Fruit fly (Drosophila melanogaster) whole organism, prepupa: ENCODE data around the gene CG1979.

Experiments
- CG10631 ChIP-seq: fragments of 200-800 bp; sonication (Bioruptor generic); optimal IDR thresholded peaks from 2 replicates; lab custom pipeline; 2016; ENCODE audit warnings: missing biosample characterization, missing genetic modification characterization
- CG10669 ChIP-seq: fragments of 200-800 bp; sonication (Bioruptor generic); optimal IDR thresholded peaks from 3 replicates; lab custom pipeline; 2018; ENCODE audit warnings: missing biosample characterization, mild to moderate bottlenecking, missing genetic modification characterization, moderate library complexity
- CG11294 ChIP-seq: fragments of 200-800 bp; sonication (Bioruptor generic); IDR thresholded peaks from 2 replicates; pipeline ENCODE4 v1.3.6; 2022; ENCODE audit warnings: missing biosample characterization, missing genetic modification characterization
- CG11762 ChIP-seq: fragments of 200-800 bp; sonication (Bioruptor generic); optimal IDR thresholded peaks from 3 replicates; lab custom pipeline; 2016; ENCODE audit warnings: missing biosample characterization, missing genetic modification characterization; ENCODE audit not compliant: insufficient read depth
- CG11902 ChIP-seq: fragments of 200-800 bp; sonication (Bioruptor generic); optimal IDR thresholded peaks from 3 replicates; lab custom pipeline; 2016; ENCODE audit warnings: missing biosample characterization, missing genetic modification characterization
- CG15336 ChIP-seq: fragments of 200-800 bp; sonication (Bioruptor generic); IDR thresholded peaks from 2 replicates; pipeline ENCODE4 v1.3.6; 2022; ENCODE audit warnings: missing biosample characterization, missing genetic modification characterization
- CG16779 ChIP-seq: fragments of 200-800 bp; sonication (Bioruptor generic); optimal IDR thresholded peaks from 3 replicates; lab custom pipeline; 2017; ENCODE audit warnings: missing biosample characterization, mild to moderate bottlenecking, missing genetic modification characterization
- CG3032 ChIP-seq: fragments of 200-800 bp; optimal IDR thresholded peaks from 2 replicates; lab custom pipeline; 2019; ENCODE audit warnings: missing biosample characterization, mild to moderate bottlenecking, missing genetic modification characterization, moderate library complexity
- CG31627 ChIP-seq: fragments of 200-800 bp; sonication (Bioruptor generic); optimal IDR thresholded peaks from 3 replicates; lab custom pipeline; 2016; ENCODE audit warnings: missing biosample characterization, missing genetic modification characterization
- CG32006 ChIP-seq: fragments of 200-800 bp; sonication (Bioruptor generic); optimal IDR thresholded peaks from 3 replicates; lab custom pipeline; 2017; ENCODE audit warnings: missing biosample characterization, mild to moderate bottlenecking, missing genetic modification characterization
- CG34406 ChIP-seq: fragments of 200-800 bp; sonication (Bioruptor generic); optimal IDR thresholded peaks from 3 replicates; lab custom pipeline; 2016; ENCODE audit warnings: missing biosample characterization, missing genetic modification characterization
- CG3919 ChIP-seq: fragments of 200-800 bp; sonication (Bioruptor generic); optimal IDR thresholded peaks from 3 replicates; lab custom pipeline; 2016; ENCODE audit warnings: missing biosample characterization, missing genetic modification characterization
- CG6276 ChIP-seq: fragments of 200-800 bp; sonication (Bioruptor generic); optimal IDR thresholded peaks from 2 replicates; lab custom pipeline; 2017; ENCODE audit warnings: missing biosample characterization, mild to moderate bottlenecking, missing genetic modification characterization
- CG6792 ChIP-seq: fragments of 200-800 bp; sonication (Bioruptor generic); optimal IDR thresholded peaks from 3 replicates; lab custom pipeline; 2016; ENCODE audit warnings: missing biosample characterization, missing genetic modification characterization
- CG6808 ChIP-seq: fragments of 200-800 bp; sonication (Bioruptor generic); optimal IDR thresholded peaks from 3 replicates; lab custom pipeline; 2017; ENCODE audit warnings: missing biosample characterization, missing genetic modification characterization, mild to moderate bottlenecking, moderate library complexity, missing genetic modification reagents
- CG6854 ChIP-seq: fragments of 200-800 bp; sonication (Bioruptor generic); optimal IDR thresholded peaks from 2 replicates; lab custom pipeline; 2017; ENCODE audit warnings: missing biosample characterization, mild to moderate bottlenecking, missing genetic modification characterization
- CG7368 ChIP-seq: fragments of 200-800 bp; sonication (Bioruptor generic); optimal IDR thresholded peaks from 3 replicates; lab custom pipeline; 2016; ENCODE audit warnings: missing biosample characterization, missing genetic modification characterization
- CG8119 ChIP-seq: fragments of 200-800 bp; sonication (Bioruptor generic); IDR thresholded peaks from 3 replicates; pipeline ENCODE4 v1.3.6; 2022; ENCODE audit warnings: missing biosample characterization, missing genetic modification characterization
- CG8319 ChIP-seq: fragments of 200-800 bp; sonication (Bioruptor generic); optimal IDR thresholded peaks from 3 replicates; lab custom pipeline; 2016; ENCODE audit warnings: missing biosample characterization, missing genetic modification characterization
- CG8632 ChIP-seq: fragments of 200-800 bp; sonication (Bioruptor generic); optimal IDR thresholded peaks from 3 replicates; lab custom pipeline; 2016; ENCODE audit warnings: missing biosample characterization, missing genetic modification characterization
- CG9139 ChIP-seq: fragments of 200-800 bp; sonication (Bioruptor generic); optimal IDR thresholded peaks from 3 replicates; lab custom pipeline; 2017; ENCODE audit warnings: missing biosample characterization, mild to moderate bottlenecking, missing genetic modification characterization
- Eip75B ChIP-seq: fragments of 200-800 bp; sonication (Bioruptor generic); optimal IDR thresholded peaks from 3 replicates; lab custom pipeline; 2016; ENCODE audit warnings: missing biosample characterization, missing genetic modification characterization
- Eip93F ChIP-seq: fragments of 200-800 bp; sonication (Bioruptor generic); optimal IDR thresholded peaks from 2 replicates; lab custom pipeline; 2016; ENCODE audit warnings: missing biosample characterization, mild to moderate bottlenecking, missing genetic modification characterization
- Ets96B ChIP-seq: fragments of 200-800 bp; optimal IDR thresholded peaks from 2 replicates; lab custom pipeline; 2019; ENCODE audit warnings: missing biosample characterization, mild to moderate bottlenecking, missing genetic modification characterization, moderate library complexity
- Gug ChIP-seq: fragments of 200-800 bp; sonication (Bioruptor generic); IDR thresholded peaks from 2 replicates; pipeline ENCODE4 v1.3.6; 2022; ENCODE audit warnings: missing biosample characterization, missing genetic modification characterization
- Hr38 ChIP-seq: sonication (Bioruptor generic); optimal IDR thresholded peaks from 2 replicates; lab custom pipeline; 2016; ENCODE audit warnings: missing biosample characterization, missing genetic modification characterization
- Met ChIP-seq: fragments of 200-800 bp; sonication (Bioruptor generic); optimal IDR thresholded peaks from 3 replicates; lab custom pipeline; 2016; ENCODE audit warnings: missing biosample characterization, missing genetic modification characterization
- OdsH ChIP-seq: fragments of 200-800 bp; sonication (Bioruptor generic); optimal IDR thresholded peaks from 3 replicates; lab custom pipeline; 2016; ENCODE audit warnings: missing biosample characterization, missing genetic modification characterization
- Smox ChIP-seq: fragments of 200-800 bp; sonication (Bioruptor generic); optimal IDR thresholded peaks from 3 replicates; lab custom pipeline; 2016; ENCODE audit warnings: missing biosample characterization, missing genetic modification characterization
- Sox102F ChIP-seq: fragments of 200-800 bp; sonication (Bioruptor generic); optimal IDR thresholded peaks from 2 replicates; lab custom pipeline; 2016; ENCODE audit warnings: missing biosample characterization, mild to moderate bottlenecking, missing genetic modification characterization
- Sox14 ChIP-seq: fragments of 200-800 bp; sonication (Bioruptor generic); optimal IDR thresholded peaks from 3 replicates; lab custom pipeline; 2016; ENCODE audit warnings: missing biosample characterization, missing genetic modification characterization
- Sox15 ChIP-seq: fragments of 200-800 bp; sonication (Bioruptor generic); optimal IDR thresholded peaks from 3 replicates; lab custom pipeline; 2016; ENCODE audit warnings: missing biosample characterization, missing genetic modification characterization
- achi ChIP-seq: fragments of 200-800 bp; sonication (Bioruptor generic); optimal IDR thresholded peaks from 3 replicates; lab custom pipeline; 2016; ENCODE audit warnings: missing biosample characterization, missing genetic modification characterization
- acj6 ChIP-seq: fragments of 200-800 bp; sonication (Bioruptor generic); optimal IDR thresholded peaks from 3 replicates; lab custom pipeline; 2016; ENCODE audit warnings: missing biosample characterization, missing genetic modification characterization
- cyc ChIP-seq: fragments of 200-800 bp; sonication (Bioruptor generic); optimal IDR thresholded peaks from 3 replicates; lab custom pipeline; 2016; ENCODE audit warnings: missing biosample characterization, missing genetic modification characterization
- dac ChIP-seq: fragments of 200-800 bp; sonication (Bioruptor generic); optimal IDR thresholded peaks from 2 replicates; lab custom pipeline; 2017; ENCODE audit warnings: missing biosample characterization, mild to moderate bottlenecking, missing genetic modification characterization
- dsx ChIP-seq: fragments of 200-800 bp; optimal IDR thresholded peaks from 3 replicates; lab custom pipeline; 2019; ENCODE audit warnings: missing biosample characterization, mild to moderate bottlenecking, missing genetic modification characterization, moderate library complexity; ENCODE audit not compliant: poor library complexity, severe bottlenecking
- esn ChIP-seq: fragments of 200-800 bp; sonication (Bioruptor generic); optimal IDR thresholded peaks from 2 replicates; lab custom pipeline; 2016; ENCODE audit warnings: missing biosample characterization, mild to moderate bottlenecking, missing genetic modification characterization, moderate library complexity
- fd59A ChIP-seq: fragments of 200-800 bp; sonication (Bioruptor generic); optimal IDR thresholded peaks from 2 replicates; lab custom pipeline; 2017; ENCODE audit warnings: missing biosample characterization, mild to moderate bottlenecking, missing genetic modification characterization, missing genetic modification reagents
- fd85E ChIP-seq: fragments of 200-800 bp; sonication (Bioruptor generic); optimal IDR thresholded peaks from 3 replicates; lab custom pipeline; 2016; ENCODE audit warnings: missing biosample characterization, missing genetic modification characterization
- fkh ChIP-seq: fragments of 200-800 bp; sonication (Bioruptor generic); optimal IDR thresholded peaks from 3 replicates; lab custom pipeline; 2017; ENCODE audit warnings: missing biosample characterization, mild to moderate bottlenecking, missing genetic modification characterization, moderate library complexity
- lz ChIP-seq: fragments of 200-800 bp; sonication (Bioruptor generic); optimal IDR thresholded peaks from 3 replicates; lab custom pipeline; 2016; ENCODE audit warnings: missing biosample characterization, missing genetic modification characterization
- pdm3 ChIP-seq: fragments of 200-800 bp; sonication (Bioruptor generic); optimal IDR thresholded peaks from 3 replicates; lab custom pipeline; 2016; ENCODE audit warnings: missing biosample characterization, missing genetic modification characterization
- salr ChIP-seq, 2 experiments: fragments of 200-800 bp; sonication (Bioruptor generic); optimal IDR thresholded peaks; 3 replicates each; lab custom pipeline; 2016 to 2018; ENCODE audit warnings: missing biosample characterization in 2 of 2, missing genetic modification characterization in 2 of 2, mild to moderate bottlenecking in 1 of 2
- spab ChIP-seq: fragments of 200-800 bp; sonication (Bioruptor generic); optimal IDR thresholded peaks from 2 replicates; lab custom pipeline; 2017; ENCODE audit warnings: missing biosample characterization, mild to moderate bottlenecking, missing genetic modification characterization, missing genetic modification reagents
- ss ChIP-seq, 2 experiments: fragments of 200-800 bp; sonication (Bioruptor generic); optimal IDR thresholded peaks; 2 replicates in 1 of 2; 3 replicates in 1 of 2; lab custom pipeline; 2017 to 2018; ENCODE audit warnings: mild to moderate bottlenecking in 2 of 2, missing biosample characterization in 2 of 2, missing genetic modification characterization in 2 of 2, moderate library complexity in 1 of 2
- svp ChIP-seq: fragments of 200-800 bp; sonication (Bioruptor generic); peaks from one replicate; lab custom pipeline; 2016; ENCODE audit warnings: missing biosample characterization, missing genetic modification characterization
- topi ChIP-seq: fragments of 200-800 bp; sonication (Bioruptor generic); optimal IDR thresholded peaks from 3 replicates; lab custom pipeline; 2016; ENCODE audit warnings: missing biosample characterization, missing genetic modification characterization
- vri ChIP-seq: fragments of 200-800 bp; sonication (Bioruptor generic); optimal IDR thresholded peaks from 3 replicates; lab custom pipeline; 2016; ENCODE audit warnings: missing biosample characterization, mild to moderate bottlenecking, missing genetic modification characterization

The CG1979 gene

dm6 chr3R:7024574-7024973 is 29.8 kb upstream of the CG1979 start (continued):
- peak; percentile 80 for TF ChIP-seq pdm3
- TF ChIP-seq CG31627 (GFP tag; lab: Kevin White, UChicago): peak; percentile 82
- peak; percentile 73 for TF ChIP-seq svp (GFP tag; lab: Kevin White, UChicago)
- peak; percentile 82 for TF ChIP-seq lz (GFP tag; lab: Kevin White, UChicago)
- peak; percentile 87 for TF ChIP-seq esn (GFP tag; lab: Kevin White, UChicago)
- TF ChIP-seq dsx (GFP tag; lab: Kevin White, UChicago): peak; percentile 85
- peak; percentile 84 for TF ChIP-seq Met (GFP tag; lab: Kevin White, UChicago)
- peak; percentile 46 for TF ChIP-seq cyc
- TF ChIP-seq achi (GFP tag; lab: Kevin White, UChicago): peak; percentile 84
- peak; percentile 87 for TF ChIP-seq Eip75B
- TF ChIP-seq CG15336 (GFP tag; lab: Robert Waterston, UW): no peak
- peak; percentile 28 for TF ChIP-seq CG16779 (tag; lab: Kevin White, UChicago)
- TF ChIP-seq acj6: peak; percentile 86
- TF ChIP-seq Hr38 (GFP tag; lab: Kevin White, UChicago): no peak
- peak; percentile 79 for TF ChIP-seq vri (GFP tag; lab: Kevin White, UChicago)
- no peak for TF ChIP-seq CG6276 (GFP tag; lab: Kevin White, UChicago)
- TF ChIP-seq dac (GFP tag; lab: Kevin White, UChicago): peak; percentile 15
- peak; percentile 63 for TF ChIP-seq CG8319 (GFP tag; lab: Kevin White, UChicago)
- TF ChIP-seq, all 60 proteins: peak for 47

- TF ChIP-seq CG16779 (tag; lab: Kevin White, UChicago): no peak
- TF ChIP-seq Sox15 (GFP tag; lab: Kevin White, UChicago): no peak
- peak; percentile 63 for TF ChIP-seq fd59A
- no peak for TF ChIP-seq CG6792 (GFP tag; lab: Kevin White, UChicago)
- TF ChIP-seq CG10631: peak; percentile 44
- peak; percentile 62 for TF ChIP-seq CG6808 (GFP tag; lab: Kevin White, UChicago)
- TF ChIP-seq fkh (GFP tag; lab: Kevin White, UChicago): no peak
- peak; percentile 46 for TF ChIP-seq achi (GFP tag; lab: Kevin White, UChicago)
- TF ChIP-seq CG10669 (GFP tag; lab: Kevin White, UChicago): peak; percentile 60
- no peak for TF ChIP-seq CG7368
- peak; percentile 32 for TF ChIP-seq pdm3
- peak; percentile 22 for TF ChIP-seq esn (GFP tag; lab: Kevin White, UChicago)
- TF ChIP-seq CG6854 (GFP tag; lab: Kevin White, UChicago): no peak
- no peak for TF ChIP-seq Eip93F (GFP tag; lab: Kevin White, UChicago)
- peak; percentile 67 for TF ChIP-seq svp (GFP tag; lab: Kevin White, UChicago)
- TF ChIP-seq spab: peak; percentile 37
- TF ChIP-seq CG32006 (GFP tag; lab: Kevin White, UChicago): peak; percentile 43
- TF ChIP-seq CG3919 (GFP tag; lab: Kevin White, UChicago): peak; percentile 51
- TF ChIP-seq CG3032 (tag; lab: Kevin White, UChicago): no peak
- peak; percentile 24 for TF ChIP-seq topi
- TF ChIP-seq CG11902 (GFP tag; lab: Kevin White, UChicago): no peak
- TF ChIP-seq salr (GFP tag; optimal IDR thresholded peaks at IDR 0.05; lab: Kevin White, UChicago): peak in 1 of 2 experiments; percentile 21
- TF ChIP-seq Smox (GFP tag; lab: Kevin White, UChicago): peak; percentile 27
- TF ChIP-seq CG8319 (GFP tag; lab: Kevin White, UChicago): no peak
- no peak for TF ChIP-seq CG11294 (GFP tag; lab: Robert Waterston, UW)
- TF ChIP-seq vri (GFP tag; lab: Kevin White, UChicago): no peak
- peak; percentile 21 for TF ChIP-seq CG31627 (GFP tag; lab: Kevin White, UChicago)
- TF ChIP-seq Ets96B: peak; percentile 61
- TF ChIP-seq CG34406 (GFP tag; lab: Kevin White, UChicago): no peak
- no peak for TF ChIP-seq fd85E (GFP tag; lab: Kevin White, UChicago)
- no peak for TF ChIP-seq CG8632
- peak; percentile 29; the same call in 1 of the 3 replicates for TF ChIP-seq CG8119 (GFP tag; lab: Robert Waterston, UW)
- TF ChIP-seq CG9139 (GFP tag; lab: Kevin White, UChicago): no peak
- TF ChIP-seq OdsH (GFP tag; lab: Kevin White, UChicago): peak; percentile 32
- TF ChIP-seq CG6276 (GFP tag; lab: Kevin White, UChicago): no peak
- TF ChIP-seq ss (GFP tag; optimal IDR thresholded peaks at IDR 0.05; lab: Kevin White, UChicago): peak; percentile 22 to 26
- peak; percentile 37 for TF ChIP-seq lz (GFP tag; lab: Kevin White, UChicago)
- TF ChIP-seq CG11762 (GFP tag; lab: Kevin White, UChicago): no peak
- TF ChIP-seq Sox102F: no peak
- no peak for TF ChIP-seq Gug (GFP tag; lab: Robert Waterston, UW)
- peak; percentile 50 for TF ChIP-seq Sox14 (GFP tag; lab: Kevin White, UChicago)
Observed at dm6 chr3R:7025241-7025640, 29.1 kb upstream of the CG1979 start.
